Worm (Caenorhabditis elegans): ENCODE results near the gene aqp-7.

Gene aqp-7

ce11 chrX:2996976-2997399 is 27.9 kb upstream of the aqp-7 start (continued):
- 0 out of 2 replicates have a peak, but pooled peaks have one; percentile 41 for TF ChIP-seq bed-2 (GFP tag; IDR thresholded peaks at IDR 0.05)
- TF ChIP-seq repo-1 (tag; optimal IDR thresholded peaks at IDR 0.05): peak; percentile 99
- no peak for TF ChIP-seq nfya-1 (tag; optimal IDR thresholded peaks at IDR 0.05; ENCODE audit: borderline replicate concordance, insufficient read depth)
- TF ChIP-seq egl-18 (GFP tag; IDR thresholded peaks at IDR 0.05): peak; percentile 97
- peak; percentile 10 for TF ChIP-seq him-1 (tag; optimal IDR thresholded peaks at IDR 0.05)
- TF ChIP-seq F37B4.10 (GFP tag; IDR thresholded peaks at IDR 0.05): peak; percentile 90; the same call in 1 of the 2 replicates
- TF ChIP-seq die-1 (tag; optimal IDR thresholded peaks at IDR 0.05): peak; percentile 55
- TF ChIP-seq tbp1 (GFP tag; optimal IDR thresholded peaks at IDR 0.05): peak; percentile 78

ce11 chrX:2999652-3000051 is 25.2 kb upstream of the aqp-7 start, which contains the start of gene Y41G9A.17:
Gene Y41G9A.17 (minus strand): TSS chrX:2999752.
- no peak for TF ChIP-seq ztf-25 (GFP tag; IDR thresholded peaks at IDR 0.05)
- no peak for TF ChIP-seq lir-1 (GFP tag; conservative IDR thresholded peaks at IDR 0.05)
- no peak for TF ChIP-seq xnd-1 (tag; optimal IDR thresholded peaks at IDR 0.05)
- TF ChIP-seq T26A5.8 (tag; optimal IDR thresholded peaks at IDR 0.05): no peak
- no peak for TF ChIP-seq bed-2 (GFP tag; IDR thresholded peaks at IDR 0.05)
- TF ChIP-seq egl-44 (GFP tag; IDR thresholded peaks at IDR 0.05): no peak
- TF ChIP-seq tbp1 (GFP tag; optimal IDR thresholded peaks at IDR 0.05): no peak
- TF ChIP-seq K12H6.12 (tag; optimal IDR thresholded peaks at IDR 0.05): no peak
- no peak for TF ChIP-seq B0336.3 (GFP tag; IDR thresholded peaks at IDR 0.05)
- TF ChIP-seq cebp-1 (GFP tag; IDR thresholded peaks at IDR 0.05): no peak
- no peak for TF ChIP-seq cebp-1 (tag; optimal IDR thresholded peaks at IDR 0.05)
- no peak for TF ChIP-seq somi-1 (GFP tag; optimal IDR thresholded peaks at IDR 0.05)
- no peak for TF ChIP-seq ceh-27 (GFP tag; optimal IDR thresholded peaks at IDR 0.05)
- TF ChIP-seq sdz-38 (tag; optimal IDR thresholded peaks at IDR 0.05): no peak
- no peak for TF ChIP-seq ztf-28 (GFP tag; IDR thresholded peaks at IDR 0.05)
- no peak for TF ChIP-seq F52B5.7 (tag; optimal IDR thresholded peaks at IDR 0.05)
- no peak for TF ChIP-seq ztf-6 (GFP tag; IDR thresholded peaks at IDR 0.05)
- no peak for TF ChIP-seq gei-17 (GFP tag; optimal IDR thresholded peaks at IDR 0.05)
- TF ChIP-seq snpc-3.4 (tag; optimal IDR thresholded peaks at IDR 0.05): no peak
- no peak for TF ChIP-seq dpl-1 (GFP tag; optimal IDR thresholded peaks at IDR 0.05)

- TF ChIP-seq rec-8 (tag; optimal IDR thresholded peaks at IDR 0.05) (no peak), lin-35 (GFP tag; optimal IDR thresholded peaks at IDR 0.05) (no peak), nhr-27 (tag; optimal IDR thresholded peaks at IDR 0.05) (no peak), pbrm-1 (GFP tag; IDR thresholded peaks at IDR 0.05) (no peak), snpc-4 (GFP tag; optimal IDR thresholded peaks at IDR 0.05) (no peak), snpc-4 (tag; optimal IDR thresholded peaks at IDR 0.05) (no peak), hmg-20 (GFP tag; IDR thresholded peaks at IDR 0.05) (no peak), F22D6.2 (tag; optimal IDR thresholded peaks at IDR 0.05) (no peak), F52B5.7 (tag; optimal IDR thresholded peaks at IDR 0.05) (no peak), mxl-1 (tag; optimal IDR thresholded peaks at IDR 0.05) (no peak), attf-5 (GFP tag; optimal IDR thresholded peaks at IDR 0.05) (no peak), nhr-80 (tag; optimal IDR thresholded peaks at IDR 0.05) (no peak), sea-2 (GFP tag; IDR thresholded peaks at IDR 0.05) (no peak), ceh-91 (GFP tag; IDR thresholded peaks at IDR 0.05) (no peak), ztf-25 (GFP tag; IDR thresholded peaks at IDR 0.05) (no peak)
Measured at ce11 chrX:3003703-3004102, 21.2 kb upstream of the aqp-7 start, which contains the start of gene Y41G9A.6. Gene Y41G9A.6 (minus strand): TSS chrX:3003803.
